Worm (Caenorhabditis elegans): Measurements from ENCODE around the gene ctbp-1.

Gene ctbp-1

DNA sequence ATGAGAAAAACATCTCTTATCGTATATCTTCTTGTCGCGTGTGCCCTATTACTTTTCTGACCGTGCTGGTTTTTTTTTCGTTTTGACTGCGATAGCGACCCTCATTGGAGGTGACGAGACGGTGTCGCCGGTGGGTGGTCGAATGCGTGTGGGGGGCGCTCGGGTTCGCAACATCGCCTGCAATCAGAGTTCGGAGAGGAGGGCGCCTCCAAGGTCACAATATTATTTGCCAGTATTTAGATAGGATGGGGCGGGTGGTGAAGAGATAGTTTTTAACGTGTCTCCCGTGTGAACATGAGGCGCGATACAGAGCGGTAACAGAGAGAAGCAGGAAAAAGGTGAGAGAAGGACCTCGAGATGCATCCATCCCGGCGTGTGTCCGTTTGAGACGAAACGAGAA lies 41.6 kb upstream of the ctbp-1 start:
- TF ChIP-seq hlh-30 (tag; optimal IDR thresholded peaks at IDR 0.05; ENCODE audit: insufficient read depth), result peak; percentile 52
- no peak for TF ChIP-seq tag-97 (GFP tag; IDR thresholded peaks at IDR 0.05)
- no peak for TF ChIP-seq nhr-76 (tag; optimal IDR thresholded peaks at IDR 0.05)
- TF ChIP-seq skn-1 (tag; optimal IDR thresholded peaks at IDR 0.05), result no peak
- no peak for TF ChIP-seq rbr-2 (tag; optimal IDR thresholded peaks at IDR 0.05)
- TF ChIP-seq lin-38 (GFP tag; IDR thresholded peaks at IDR 0.05), result no peak
- TF ChIP-seq nhr-28 (tag; optimal IDR thresholded peaks at IDR 0.05), result no peak
- no peak for TF ChIP-seq ZK337.2 (GFP tag; IDR thresholded peaks at IDR 0.05)
- TF ChIP-seq madf-5 (GFP tag; IDR thresholded peaks at IDR 0.05), result no peak
- TF ChIP-seq Y48G9A.11 (GFP tag; IDR thresholded peaks at IDR 0.05), result no peak
- 0 out of 2 replicates have a peak, but pooled peaks have one; percentile 15 for TF ChIP-seq hmg-1.1 (GFP tag; IDR thresholded peaks at IDR 0.05)
- no peak for TF ChIP-seq nhr-10 (tag; optimal IDR thresholded peaks at IDR 0.05)
- no peak for TF ChIP-seq fkh-10 (GFP tag; optimal IDR thresholded peaks at IDR 0.05)
- TF ChIP-seq daf-12 (tag; optimal IDR thresholded peaks at IDR 0.05), result no peak
- TF ChIP-seq tra-1 (GFP tag; IDR thresholded peaks at IDR 0.05), result peak; percentile 67; the same call in 1 of the 2 replicates
- TF ChIP-seq mxl-3 (GFP tag; optimal IDR thresholded peaks at IDR 0.05), result peak; percentile 38
- TF ChIP-seq snpc-4 (tag; optimal IDR thresholded peaks at IDR 0.05), result no peak
- TF ChIP-seq nhr-111 (GFP tag; optimal IDR thresholded peaks at IDR 0.05), result no peak
- TF ChIP-seq spr-3 (GFP tag; optimal IDR thresholded peaks at IDR 0.05), result no peak
- no peak for TF ChIP-seq dmd-9 (GFP tag; IDR thresholded peaks at IDR 0.05)
- TF ChIP-seq ztf-11 (tag; optimal IDR thresholded peaks at IDR 0.05), result no peak
- TF ChIP-seq fos-1 (tag; optimal IDR thresholded peaks at IDR 0.05), result no peak
- TF ChIP-seq T20F7.1 (GFP tag; optimal IDR thresholded peaks at IDR 0.05), result no peak
- TF ChIP-seq lsy-2 (tag; optimal IDR thresholded peaks at IDR 0.05), result no peak
- TF ChIP-seq F49E8.2 (tag; optimal IDR thresholded peaks at IDR 0.05; ENCODE audit: borderline replicate concordance), result no peak
- TF ChIP-seq daf-8 (GFP tag; IDR thresholded peaks at IDR 0.05), result no peak
- no peak for TF ChIP-seq nhr-102 (tag; optimal IDR thresholded peaks at IDR 0.05)
- TF ChIP-seq lin-15B (tag; optimal IDR thresholded peaks at IDR 0.05), result no peak
- peak; percentile 90 for TF ChIP-seq nhr-25 (tag; optimal IDR thresholded peaks at IDR 0.05; ENCODE audit: borderline replicate concordance, insufficient read depth)
- no peak for TF ChIP-seq ceh-28 (tag; optimal IDR thresholded peaks at IDR 0.05)
- no peak for TF ChIP-seq php-3 (GFP tag; IDR thresholded peaks at IDR 0.05)
- TF ChIP-seq lim-7 (GFP tag; IDR thresholded peaks at IDR 0.05), result no peak
- no peak for TF ChIP-seq attf-4 (tag; optimal IDR thresholded peaks at IDR 0.05)
- TF ChIP-seq pha-4 (GFP tag; IDR thresholded peaks at IDR 0.05), result no peak
- no peak for TF ChIP-seq pha-4 (tag; optimal IDR thresholded peaks at IDR 0.05)
- TF ChIP-seq nhr-237 (tag; optimal IDR thresholded peaks at IDR 0.05), result no peak
- TF ChIP-seq F10B5.3 (tag; optimal IDR thresholded peaks at IDR 0.05), result no peak
- no peak for TF ChIP-seq lin-39 (tag; optimal IDR thresholded peaks at IDR 0.05)
- TF ChIP-seq mdl-1 (tag; optimal IDR thresholded peaks at IDR 0.05), result peak in 1 of 2 experiments; percentile 11
- TF ChIP-seq hlh-11 (tag; optimal IDR thresholded peaks at IDR 0.05), result peak; percentile 49
- TF ChIP-seq unc-39 (tag; optimal IDR thresholded peaks at IDR 0.05), result no peak
- TF ChIP-seq set-16 (GFP tag; IDR thresholded peaks at IDR 0.05), result peak; percentile 68
- TF ChIP-seq zag-1 (tag; optimal IDR thresholded peaks at IDR 0.05), result no peak
- TF ChIP-seq Y75B8A.6 (GFP tag; IDR thresholded peaks at IDR 0.05), result no peak
- no peak for TF ChIP-seq ces-1 (GFP tag; optimal IDR thresholded peaks at IDR 0.05)
- TF ChIP-seq ZK546.5 (tag; optimal IDR thresholded peaks at IDR 0.05), result no peak
- TF ChIP-seq cey-2 (tag; optimal IDR thresholded peaks at IDR 0.05; ENCODE audit: borderline replicate concordance, insufficient read depth), result no peak
- no peak for TF ChIP-seq dve-1 (tag; optimal IDR thresholded peaks at IDR 0.05; ENCODE audit: insufficient read depth)
- no peak for TF ChIP-seq F44E2.7 (GFP tag; IDR thresholded peaks at IDR 0.05)
- no peak for TF ChIP-seq ctbp-1 (GFP tag; IDR thresholded peaks at IDR 0.05)
- TF ChIP-seq zfp-3 (GFP tag; conservative IDR thresholded peaks at IDR 0.05), result no peak
- TF ChIP-seq gei-8 (GFP tag; optimal IDR thresholded peaks at IDR 0.05), result no peak
